Fruit fly (Drosophila melanogaster): ENCODE data around the gene CG13949.
A peak's percentile ranks its signal among the peaks of the same experiment; 100 is the strongest.

Gene CG13949

dm6 chr2L:827516-828362, 27.4 kb upstream of the CG13949 start (continued):
- peak; percentile 24 for TF ChIP-seq Ets21C (GFP tag; optimal IDR thresholded peaks at IDR 0.05)
- no peak for TF ChIP-seq Eip93F (GFP tag; optimal IDR thresholded peaks at IDR 0.05)
- TF ChIP-seq pdm3 (GFP tag; optimal IDR thresholded peaks at IDR 0.05): no peak
- TF ChIP-seq CG11902 (GFP tag; optimal IDR thresholded peaks at IDR 0.05): no peak
- peak; percentile 42 for TF ChIP-seq CG6792 (GFP tag; optimal IDR thresholded peaks at IDR 0.05)
- TF ChIP-seq CG8119 (GFP tag; IDR thresholded peaks at IDR 0.05): peak; percentile 56; the same call in 2 of the 3 replicates
- no peak for TF ChIP-seq CG3032 (tag; optimal IDR thresholded peaks at IDR 0.05)
- no peak for TF ChIP-seq OdsH (GFP tag; optimal IDR thresholded peaks at IDR 0.05)
- TF ChIP-seq Blimp-1 (GFP tag; optimal IDR thresholded peaks at IDR 0.05): no peak
- no peak for TF ChIP-seq CG11294 (GFP tag; IDR thresholded peaks at IDR 0.05)
- peak; percentile 81 for TF ChIP-seq svp (GFP tag)
- TF ChIP-seq Sox15 (GFP tag; optimal IDR thresholded peaks at IDR 0.05): no peak
- peak; percentile 73 for TF ChIP-seq Eip78C (GFP tag)
- TF ChIP-seq Lpt (GFP tag; optimal IDR thresholded peaks at IDR 0.05): peak; percentile 8
- TF ChIP-seq topi (GFP tag; optimal IDR thresholded peaks at IDR 0.05): no peak
- TF ChIP-seq Smox (GFP tag; optimal IDR thresholded peaks at IDR 0.05): no peak
- TF ChIP-seq CG32006 (GFP tag; optimal IDR thresholded peaks at IDR 0.05): no peak
- no peak for TF ChIP-seq Ets96B (tag; optimal IDR thresholded peaks at IDR 0.05)
- no peak for TF ChIP-seq salr (GFP tag; optimal IDR thresholded peaks at IDR 0.05)
- TF ChIP-seq cyc (GFP tag; optimal IDR thresholded peaks at IDR 0.05): no peak
- TF ChIP-seq CG8632 (GFP tag; optimal IDR thresholded peaks at IDR 0.05): no peak
- TF ChIP-seq CG6276 (GFP tag; optimal IDR thresholded peaks at IDR 0.05): no peak
- no peak for TF ChIP-seq CG10631 (GFP tag; optimal IDR thresholded peaks at IDR 0.05)
- no peak for TF ChIP-seq CG8319 (GFP tag; optimal IDR thresholded peaks at IDR 0.05)
- no peak for TF ChIP-seq fd85E (GFP tag; optimal IDR thresholded peaks at IDR 0.05)
- peak; percentile 32 for TF ChIP-seq dac (GFP tag; optimal IDR thresholded peaks at IDR 0.05)
- TF ChIP-seq CG31627 (GFP tag; optimal IDR thresholded peaks at IDR 0.05): peak; percentile 49
- TF ChIP-seq lz (GFP tag; optimal IDR thresholded peaks at IDR 0.05): peak; percentile 14
- no peak for TF ChIP-seq CG6854 (GFP tag; optimal IDR thresholded peaks at IDR 0.05)
- peak; percentile 21 for TF ChIP-seq CG34406 (GFP tag; optimal IDR thresholded peaks at IDR 0.05)
- TF ChIP-seq CG10669 (GFP tag; optimal IDR thresholded peaks at IDR 0.05): no peak
- no peak for TF ChIP-seq Met (GFP tag; optimal IDR thresholded peaks at IDR 0.05)
- no peak for TF ChIP-seq Hr38 (GFP tag; optimal IDR thresholded peaks at IDR 0.05)
- no peak for TF ChIP-seq ss (GFP tag; optimal IDR thresholded peaks at IDR 0.05)
- TF ChIP-seq Eip75B (GFP tag; optimal IDR thresholded peaks at IDR 0.05): no peak
- no peak for TF ChIP-seq Hr39 (GFP tag; optimal IDR thresholded peaks at IDR 0.05)
- no peak for TF ChIP-seq CG3919 (GFP tag; optimal IDR thresholded peaks at IDR 0.05)
- TF ChIP-seq spab (GFP tag; optimal IDR thresholded peaks at IDR 0.05): no peak
- TF ChIP-seq esn (GFP tag; optimal IDR thresholded peaks at IDR 0.05): peak; percentile 75

dm6 chr2L:837989-838388, 17.1 kb upstream of the CG13949 start:
- TF ChIP-seq CG6163 (GFP tag; IDR thresholded peaks at IDR 0.05) (peak; percentile 83), Ets21C (GFP tag; optimal IDR thresholded peaks at IDR 0.05) (peak; percentile 28), CG11762 (GFP tag; optimal IDR thresholded peaks at IDR 0.05; ENCODE audit: insufficient read depth) (peak; percentile 27), fd85E (GFP tag; optimal IDR thresholded peaks at IDR 0.05) (no peak), Lpt (GFP tag; optimal IDR thresholded peaks at IDR 0.05) (peak; percentile 88), Met (GFP tag; optimal IDR thresholded peaks at IDR 0.05) (no peak), CG9139 (GFP tag; optimal IDR thresholded peaks at IDR 0.05) (no peak), CG3032 (tag; optimal IDR thresholded peaks at IDR 0.05) (peak; percentile 14), acj6 (GFP tag; optimal IDR thresholded peaks at IDR 0.05) (no peak), dsx (GFP tag; optimal IDR thresholded peaks at IDR 0.05; ENCODE audit: poor library complexity, severe bottlenecking) (peak; percentile 33), Hr38 (GFP tag; optimal IDR thresholded peaks at IDR 0.05) (no peak), Hr4 (GFP tag; optimal IDR thresholded peaks at IDR 0.05) (no peak), pdm3 (GFP tag; optimal IDR thresholded peaks at IDR 0.05) (peak; percentile 90), svp (GFP tag) (no peak), cyc (GFP tag; optimal IDR thresholded peaks at IDR 0.05) (no peak), CG11902 (GFP tag; optimal IDR thresholded peaks at IDR 0.05) (peak; percentile 12), Ets96B (tag; optimal IDR thresholded peaks at IDR 0.05) (no peak), dac (GFP tag; optimal IDR thresholded peaks at IDR 0.05) (peak; percentile 90), Sox14 (GFP tag; optimal IDR thresholded peaks at IDR 0.05) (peak; percentile 88), Sox15 (GFP tag; optimal IDR thresholded peaks at IDR 0.05) (no peak), fd59A (GFP tag; optimal IDR thresholded peaks at IDR 0.05) (peak; percentile 79), esn (GFP tag; optimal IDR thresholded peaks at IDR 0.05) (peak; percentile 74), CG16779 (tag; optimal IDR thresholded peaks at IDR 0.05) (peak; percentile 79), CG3919 (GFP tag; optimal IDR thresholded peaks at IDR 0.05) (peak; percentile 75), OdsH (GFP tag; optimal IDR thresholded peaks at IDR 0.05) (no peak), CG8119 (GFP tag; IDR thresholded peaks at IDR 0.05) (peak; percentile 92), CG10631 (GFP tag; optimal IDR thresholded peaks at IDR 0.05) (peak; percentile 82)

All from whole organism, prepupa.